Worm (Caenorhabditis elegans) whole organism, L2 larva: ENCODE measurements around the gene chst-1.

Experiments used
- C34F6.9 ChIP-seq: fragments of 150-350 bp; optimal IDR thresholded peaks from 2 replicates; lab custom pipeline; 2014; ENCODE audit warnings: missing biosample characterization, missing genetic modification characterization
- F13H6.1 ChIP-seq: sonication (generic microtip); optimal IDR thresholded peaks from 2 replicates; lab custom pipeline; 2016; ENCODE audit warnings: missing genetic modification characterization, missing compliant biosample characterization
- R02D3.7 ChIP-seq: fragments of 150-350 bp; optimal IDR thresholded peaks from 2 replicates; lab custom pipeline; 2014; ENCODE audit warnings: missing biosample characterization, missing genetic modification characterization
- Y55F3AM.14 ChIP-seq: fragments of 200-800 bp; sonication (Bioruptor generic); optimal IDR thresholded peaks from 2 replicates; lab custom pipeline; 2018; ENCODE audit warnings: mild to moderate bottlenecking, missing genetic modification characterization, missing compliant biosample characterization
- ZK546.5 ChIP-seq: sonication (generic microtip); optimal IDR thresholded peaks from 2 replicates; lab custom pipeline; 2017; ENCODE audit warnings: missing biosample characterization, missing genetic modification characterization
- ama-1 ChIP-seq: fragments of 150-350 bp; optimal IDR thresholded peaks from 2 replicates; lab custom pipeline; 2018; ENCODE audit warnings: inconsistent platforms
- blmp-1 ChIP-seq: sonication (generic microtip); optimal IDR thresholded peaks from 2 replicates; lab custom pipeline; 2017; ENCODE audit warnings: missing genetic modification characterization, mild to moderate bottlenecking, missing compliant biosample characterization, antibody characterized with exemption, moderate library complexity; ENCODE audit not compliant: insufficient read depth
- ceh-16 ChIP-seq: fragments of 150-350 bp; optimal IDR thresholded peaks from 2 replicates; lab custom pipeline; 2014; ENCODE audit warnings: missing biosample characterization, missing genetic modification characterization
- ceh-82 ChIP-seq: fragments of 150-350 bp; optimal IDR thresholded peaks from 2 replicates; lab custom pipeline; 2014; ENCODE audit warnings: missing biosample characterization, missing genetic modification characterization
- crh-2 ChIP-seq: sonication (generic microtip); optimal IDR thresholded peaks from 2 replicates; lab custom pipeline; 2017; ENCODE audit warnings: missing biosample characterization, missing genetic modification characterization
- dmd-4 ChIP-seq: sonication (generic microtip); optimal IDR thresholded peaks from 2 replicates; lab custom pipeline; 2017; ENCODE audit warnings: missing biosample characterization, missing genetic modification characterization
- elt-1 ChIP-seq: fragments of 150-350 bp; optimal IDR thresholded peaks from 2 replicates; lab custom pipeline; 2014; ENCODE audit warnings: missing biosample characterization, missing genetic modification characterization
- fos-1 ChIP-seq: fragments of 150-350 bp; optimal IDR thresholded peaks from 2 replicates; lab custom pipeline; 2014; ENCODE audit warnings: missing biosample characterization, missing genetic modification characterization
- gmeb-1 ChIP-seq: fragments of 150-350 bp; optimal IDR thresholded peaks from 2 replicates; lab custom pipeline; 2014; ENCODE audit warnings: missing biosample characterization, missing genetic modification characterization
- lin-13 ChIP-seq: fragments of 150-350 bp; optimal IDR thresholded peaks from 2 replicates; lab custom pipeline; 2014; ENCODE audit warnings: missing biosample characterization, missing genetic modification reagents, missing genetic modification characterization
- lsy-2 ChIP-seq, 2 experiments: fragments of 150-350 bp in 1 of 2; sonication (generic microtip) in 1 of 2; optimal IDR thresholded peaks; 2 replicates each; lab custom pipeline; 2014 to 2017; ENCODE audit warnings: missing biosample characterization in 2 of 2, missing genetic modification characterization in 2 of 2
- mab-5 ChIP-seq: fragments of 150-350 bp; optimal IDR thresholded peaks from 2 replicates; lab custom pipeline; 2014; ENCODE audit warnings: missing biosample characterization, missing genetic modification characterization
- nhr-10 ChIP-seq: sonication (generic microtip); optimal IDR thresholded peaks from 2 replicates; lab custom pipeline; 2017; ENCODE audit warnings: missing biosample characterization, missing genetic modification characterization
- nhr-12 ChIP-seq: fragments of 150-350 bp; optimal IDR thresholded peaks from 2 replicates; lab custom pipeline; 2014; ENCODE audit warnings: missing biosample characterization, missing genetic modification characterization
- nhr-129 ChIP-seq: fragments of 150-350 bp; optimal IDR thresholded peaks from 2 replicates; lab custom pipeline; 2014; ENCODE audit warnings: missing biosample characterization, missing genetic modification characterization
- nhr-23 ChIP-seq: fragments of 150-350 bp; optimal IDR thresholded peaks from 2 replicates; lab custom pipeline; 2014; ENCODE audit warnings: missing biosample characterization, missing genetic modification reagents, missing genetic modification characterization
- nhr-25 ChIP-seq: fragments of 150-350 bp; sonication (generic microtip); optimal IDR thresholded peaks from 3 replicates; lab custom pipeline; 2014; ENCODE audit warnings: missing biosample characterization, missing genetic modification characterization
- nhr-6 ChIP-seq: fragments of 150-350 bp; optimal IDR thresholded peaks from 2 replicates; lab custom pipeline; 2014; ENCODE audit warnings: missing biosample characterization, missing genetic modification characterization
- peb-1 ChIP-seq: fragments of 150-350 bp; optimal IDR thresholded peaks from 2 replicates; lab custom pipeline; 2014; ENCODE audit warnings: missing biosample characterization, missing genetic modification characterization
- skn-1 ChIP-seq: sonication (generic microtip); optimal IDR thresholded peaks from 2 replicates; lab custom pipeline; 2017; ENCODE audit warnings: missing biosample characterization, missing genetic modification characterization
- sma-3 ChIP-seq: sonication (generic microtip); optimal IDR thresholded peaks from 2 replicates; lab custom pipeline; 2016; ENCODE audit warnings: missing genetic modification reagents, missing genetic modification characterization, missing compliant biosample characterization
- sma-9 ChIP-seq, 2 experiments: fragments of 150-350 bp in 1 of 2; sonication (generic microtip) in 1 of 2; optimal IDR thresholded peaks; 2 replicates each; lab custom pipeline; 2014 to 2016; ENCODE audit warnings: missing genetic modification characterization in 2 of 2, mild to moderate bottlenecking in 1 of 2, missing biosample characterization in 1 of 2, missing compliant biosample characterization in 1 of 2, missing genetic modification reagents in 1 of 2, moderate library complexity in 1 of 2
- unc-39 ChIP-seq: fragments of 150-350 bp; optimal IDR thresholded peaks from 2 replicates; lab custom pipeline; 2014; ENCODE audit warnings: missing biosample characterization, missing genetic modification characterization
- unc-55 ChIP-seq: fragments of 150-350 bp; sonication (generic microtip); optimal IDR thresholded peaks from 3 replicates; lab custom pipeline; 2014; ENCODE audit warnings: missing biosample characterization, missing genetic modification reagents, missing genetic modification characterization
- unc-62 ChIP-seq: fragments of 150-350 bp; optimal IDR thresholded peaks from 2 replicates; lab custom pipeline; 2014; ENCODE audit warnings: missing biosample characterization, missing genetic modification reagents, missing genetic modification characterization
- zag-1 ChIP-seq: fragments of 150-350 bp; optimal IDR thresholded peaks from 2 replicates; lab custom pipeline; 2014; ENCODE audit warnings: missing biosample characterization, missing genetic modification characterization
- ztf-11 ChIP-seq: sonication (generic microtip); optimal IDR thresholded peaks from 2 replicates; lab custom pipeline; 2017; ENCODE audit warnings: missing biosample characterization, missing genetic modification characterization
- ztf-4 ChIP-seq: fragments of 150-350 bp; optimal IDR thresholded peaks from 2 replicates; lab custom pipeline; 2014; ENCODE audit warnings: missing biosample characterization, missing genetic modification characterization

chst-1 gene

ce11 chrII:8152711-8153325 is 46.0 kb upstream of the chst-1 start:
- TF ChIP-seq unc-39 = no peak
- no peak for TF ChIP-seq zag-1 (tag; lab: Kevin White, UChicago)
- no peak for TF ChIP-seq sma-9 (GFP tag; optimal IDR thresholded peaks at IDR 0.05; lab: Kevin White, UChicago)
- TF ChIP-seq sma-9 (tag; optimal IDR thresholded peaks at IDR 0.05; lab: Kevin White, UChicago) = no peak
- no peak for TF ChIP-seq lin-13
- TF ChIP-seq nhr-23 (tag; lab: Kevin White, UChicago) = no peak
- no peak for TF ChIP-seq ceh-82 (tag; lab: Kevin White, UChicago)
- no peak for TF ChIP-seq mab-5
- no peak for TF ChIP-seq Y55F3AM.14
- no peak for TF ChIP-seq ama-1 (lab: Kevin White, UChicago)
- no peak for TF ChIP-seq nhr-129
- TF ChIP-seq gmeb-1 (tag; lab: Kevin White, UChicago) = no peak
- TF ChIP-seq unc-62 (GFP tag; lab: Kevin White, UChicago) = no peak

DNA sequence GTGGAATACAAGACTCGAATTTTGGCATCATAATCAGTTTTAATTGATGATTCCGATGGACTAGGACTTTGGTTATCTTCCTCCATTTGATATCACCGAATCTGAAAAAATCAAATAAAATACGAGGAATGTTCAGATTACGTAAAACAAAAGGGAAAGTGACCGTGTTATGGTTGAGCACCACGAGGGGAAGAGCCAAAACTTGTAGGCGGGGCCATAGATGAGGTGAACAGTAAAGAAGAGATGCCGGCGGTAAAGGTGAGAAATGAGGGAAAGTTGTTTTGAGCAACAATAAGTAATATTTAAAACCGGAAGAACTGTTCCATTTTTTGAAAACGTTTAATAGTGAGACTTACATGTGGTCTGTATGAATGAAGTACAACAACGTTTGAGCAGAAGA is 43.2 kb upstream of the chst-1 start, which contains the start of gene F10B5.3:
Gene F10B5.3 (minus strand): TSS at position 101 of the 400 bp plus-strand sequence.
- TF ChIP-seq unc-62 (GFP tag; lab: Kevin White, UChicago) (no peak), ZK546.5 (no peak)

- TF ChIP-seq ama-1 (lab: Kevin White, UChicago) (no peak), R02D3.7 (tag; lab: Kevin White, UChicago) (no peak), nhr-129 (no peak), sma-9 (GFP tag; optimal IDR thresholded peaks at IDR 0.05; lab: Kevin White, UChicago) (no peak), sma-9 (tag; optimal IDR thresholded peaks at IDR 0.05; lab: Kevin White, UChicago) (no peak), elt-1 (tag; lab: Kevin White, UChicago) (no peak), dmd-4 (tag; lab: Kevin White, UChicago) (no peak), nhr-10 (tag; lab: Kevin White, UChicago) (no peak), peb-1 (tag; lab: Kevin White, UChicago) (no peak), mab-5 (no peak), fos-1 (tag; lab: Kevin White, UChicago) (no peak), nhr-23 (tag; lab: Kevin White, UChicago) (no peak), lsy-2 (tag; optimal IDR thresholded peaks at IDR 0.05; lab: Kevin White, UChicago) (no peak), ztf-4 (tag; lab: Kevin White, UChicago) (no peak), blmp-1 (no peak), F13H6.1 (no peak), unc-55 (GFP tag; lab: Kevin White, UChicago) (no peak), nhr-6 (no peak)
These were observed 37.8 kb upstream of the chst-1 start, which contains the start of gene F10B5.2 for ce11 chrII:8144543-8144942. Gene F10B5.2, plus strand, starts transcription at chrII:8144762.

DNA sequence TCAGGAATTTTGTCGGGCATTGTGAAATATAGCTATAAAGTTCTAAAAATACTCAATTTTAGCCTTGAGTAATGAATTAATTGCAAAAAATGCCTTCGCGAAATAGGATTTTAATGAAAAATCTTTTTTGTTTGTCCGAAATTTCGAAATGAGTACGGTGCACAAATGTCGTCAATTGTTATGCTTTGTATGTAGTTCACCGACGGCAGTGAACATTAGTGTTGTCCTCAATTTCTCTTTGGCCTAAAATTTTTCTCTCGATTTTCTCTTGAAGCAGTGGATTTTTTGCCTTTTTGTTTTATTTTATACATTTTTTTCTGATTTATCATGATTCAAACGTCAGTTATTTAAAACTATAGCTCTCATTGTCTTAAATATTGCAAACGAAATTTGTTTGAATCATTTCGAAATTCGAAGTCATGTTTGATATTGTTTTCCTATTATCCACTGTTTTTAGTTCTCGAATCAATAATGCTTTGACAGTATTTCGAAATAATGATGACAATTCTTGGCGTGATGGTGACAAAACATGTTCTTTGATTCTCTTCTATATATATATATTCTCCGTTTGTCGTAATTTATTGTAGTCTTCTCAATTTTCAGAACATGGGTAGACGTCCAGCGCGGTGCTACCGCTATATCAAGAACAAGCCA is 36.6 kb upstream of the chst-1 start, which contains the start of the genes ints-11 and rpl-10:
Gene ints-11 (minus strand): TSS at position 201 of the 654 bp plus-strand sequence.
Gene rpl-10 (plus strand): TSS at position 604 of the 654 bp plus-strand sequence.
- TF ChIP-seq ztf-4 (tag; lab: Kevin White, UChicago) (no peak), crh-2 (tag; lab: Kevin White, UChicago) (peak; percentile 58), lin-13 (peak; percentile 22), nhr-129 (peak; percentile 69), skn-1 (tag; lab: Kevin White, UChicago) (peak; percentile 6), unc-55 (GFP tag; lab: Kevin White, UChicago) (peak; percentile 85), lsy-2 (tag; optimal IDR thresholded peaks at IDR 0.05; lab: Kevin White, UChicago) (peak; percentile 65 to 97), ceh-16 (no peak), sma-3 (GFP tag; lab: Kevin White, UChicago) (peak; percentile 43), C34F6.9 (tag; lab: Kevin White, UChicago) (peak; percentile 85), ztf-11 (tag; lab: Kevin White, UChicago) (no peak), fos-1 (tag; lab: Kevin White, UChicago) (peak; percentile 42), gmeb-1 (tag; lab: Kevin White, UChicago) (peak; percentile 56), nhr-12 (tag; lab: Kevin White, UChicago) (no peak), nhr-23 (tag; lab: Kevin White, UChicago) (no peak), nhr-25 (tag; lab: Kevin White, UChicago) (no peak), blmp-1 (no peak)
